Fruit fly (Drosophila melanogaster): ENCODE measurements around the gene CG44532.
A peak's percentile ranks its signal among the peaks of the same experiment; 100 is the strongest.

CG44532 gene

dm6 chrX:9142224-9142802 lies 19.6 kb upstream of the CG44532 start, which contains the start of gene CG7065 (continued):
- TF ChIP-seq Xbp1 (GFP tag; optimal IDR thresholded peaks at IDR 0.05) (no peak), Nf-YC (tag; optimal IDR thresholded peaks at IDR 0.05) (no peak), eve (GFP tag; optimal IDR thresholded peaks at IDR 0.05) (no peak), bbx (GFP tag; IDR thresholded peaks at IDR 0.05; ENCODE audit: partially characterized antibody) (peak; percentile 75), Sry-δ (GFP tag; optimal IDR thresholded peaks at IDR 0.05) (peak; percentile 73), Dref (GFP tag; IDR thresholded peaks at IDR 0.05) (peak; percentile 74), Tbp (GFP tag; optimal IDR thresholded peaks at IDR 0.05) (no peak), nmo (GFP tag; optimal IDR thresholded peaks at IDR 0.05) (peak; percentile 9), CG11085 (GFP tag; IDR thresholded peaks at IDR 0.05) (no peak), inv (GFP tag; IDR thresholded peaks at IDR 0.05; ENCODE audit: partially characterized antibody) (peak; percentile 45; the same call in 1 of the 2 replicates), CG4424 (GFP tag; optimal IDR thresholded peaks at IDR 0.05) (no peak), MESR4 (GFP tag; optimal IDR thresholded peaks at IDR 0.05) (peak; percentile 55), stwl (tag; optimal IDR thresholded peaks at IDR 0.05) (peak; percentile 40), gem (tag; optimal IDR thresholded peaks at IDR 0.05) (no peak), Ets97D (GFP tag; optimal IDR thresholded peaks at IDR 0.05) (peak; percentile 45), Six4 (GFP tag; optimal IDR thresholded peaks at IDR 0.05) (no peak), trem (tag; optimal IDR thresholded peaks at IDR 0.05) (peak; percentile 37), Awh (GFP tag; IDR thresholded peaks at IDR 0.05) (no peak), CG12659 (GFP tag; optimal IDR thresholded peaks at IDR 0.05) (peak; percentile 28), CG6791 (GFP tag; IDR thresholded peaks at IDR 0.05; ENCODE audit: partially characterized antibody) (peak; percentile 50; the same call in 2 of the 3 replicates), ems (GFP tag; optimal IDR thresholded peaks at IDR 0.05) (no peak), CG42726 (GFP tag; IDR thresholded peaks at IDR 0.05; ENCODE audit: partially characterized antibody) (peak; percentile 59; the same call in 1 of the 2 replicates), Bgb (GFP tag; IDR thresholded peaks at IDR 0.05; ENCODE audit: partially characterized antibody) (peak; percentile 69), pb (GFP tag; optimal IDR thresholded peaks at IDR 0.05) (no peak), Sin3A (optimal IDR thresholded peaks at IDR 0.05) (peak; percentile 21), Hand (GFP tag; optimal IDR thresholded peaks at IDR 0.05) (no peak), CG4617 (GFP tag; optimal IDR thresholded peaks at IDR 0.05; ENCODE audit: borderline replicate concordance) (peak; percentile 73), CG3995 (GFP tag; optimal IDR thresholded peaks at IDR 0.05) (peak; percentile 20), hb (GFP tag; IDR thresholded peaks at IDR 0.05; ENCODE audit: partially characterized antibody) (peak; percentile 47; the same call in 2 of the 3 replicates), knrl (GFP tag; IDR thresholded peaks at IDR 0.05; ENCODE audit: partially characterized antibody) (peak; percentile 56; the same call in 2 of the 3 replicates), CG14710 (tag; optimal IDR thresholded peaks at IDR 0.05) (peak; percentile 42), en (GFP tag; optimal IDR thresholded peaks at IDR 0.05) (no peak), sna (GFP tag; IDR thresholded peaks at IDR 0.05; ENCODE audit: partially characterized antibody) (peak; percentile 38; the same call in 1 of the 2 replicates), Fer3 (tag; optimal IDR thresholded peaks at IDR 0.05) (no peak), Taf1 (GFP tag; IDR thresholded peaks at IDR 0.05) (no peak), Scr (GFP tag; IDR thresholded peaks at IDR 0.05; ENCODE audit: partially characterized antibody) (peak; percentile 70), ab (GFP tag; optimal IDR thresholded peaks at IDR 0.05) (no peak), pzg (GFP tag; optimal IDR thresholded peaks at IDR 0.05) (peak; percentile 49), NK7.1 (GFP tag; optimal IDR thresholded peaks at IDR 0.05) (no peak), CG9797 (GFP tag; optimal IDR thresholded peaks at IDR 0.05) (peak; percentile 70), BEAF-32 (GFP tag; optimal IDR thresholded peaks at IDR 0.05) (peak; percentile 73), CG14860 (GFP tag; IDR thresholded peaks at IDR 0.05; ENCODE audit: partially characterized antibody) (0 out of 3 replicates have a peak, but pooled peaks have one; percentile 36), CG8944 (GFP tag; optimal IDR thresholded peaks at IDR 0.05) (no peak), CG6272 (GFP tag; IDR thresholded peaks at IDR 0.05) (no peak), CG31365 (tag; optimal IDR thresholded peaks at IDR 0.05) (no peak), CG30020 (tag; optimal IDR thresholded peaks at IDR 0.05) (peak; percentile 43), row (GFP tag; IDR thresholded peaks at IDR 0.05) (peak; percentile 65), Oli (tag; optimal IDR thresholded peaks at IDR 0.05) (no peak), gfzf (GFP tag; optimal IDR thresholded peaks at IDR 0.05) (peak; percentile 70)
